Worm (Caenorhabditis elegans) whole organism, midembryonic: ENCODE results near the gene srsx-35.

Experiments used
- T22C8.4 ChIP-seq: fragments of 200-800 bp; sonication (Bioruptor generic); IDR thresholded peaks from 2 replicates; pipeline ENCODE4 v1.3.6; 2022; ENCODE audit warnings: missing genetic modification characterization, missing compliant biosample characterization
- cog-1 ChIP-seq: sonication (generic microtip); optimal IDR thresholded peaks from 2 replicates; lab custom pipeline; 2016; ENCODE audit warnings: missing genetic modification characterization, missing compliant biosample characterization
- flt-1 ChIP-seq: fragments of 200-800 bp; sonication (Bioruptor generic); IDR thresholded peaks from 2 replicates; pipeline ENCODE4 v1.3.6; 2022; ENCODE audit warnings: missing genetic modification characterization, missing compliant biosample characterization
- klf-2 ChIP-seq: fragments of 200-800 bp; sonication (Bioruptor generic); conservative IDR thresholded peaks from 2 replicates; pipeline ENCODE4 v1.3.6; 2022; ENCODE audit warnings: missing genetic modification reagents, missing genetic modification characterization, missing compliant biosample characterization
- med-1 ChIP-seq: sonication (generic microtip); optimal IDR thresholded peaks from 2 replicates; lab custom pipeline; 2017; ENCODE audit warnings: missing genetic modification characterization, mild to moderate bottlenecking, missing compliant biosample characterization, antibody characterized with exemption, missing genetic modification reagents; ENCODE audit not compliant: insufficient read depth
- ref-1 ChIP-seq: fragments of 200-800 bp; sonication (Bioruptor generic); conservative IDR thresholded peaks from 2 replicates; pipeline ENCODE4 v1.3.6; 2022; ENCODE audit warnings: missing genetic modification reagents, missing genetic modification characterization, missing compliant biosample characterization
- tab-1 ChIP-seq: fragments of 200-800 bp; sonication (Bioruptor generic); IDR thresholded peaks from 2 replicates; pipeline ENCODE4 v1.3.6; 2022; ENCODE audit warnings: missing genetic modification characterization, missing compliant biosample characterization
- ztf-23 ChIP-seq: fragments of 200-800 bp; sonication (Bioruptor generic); IDR thresholded peaks from 2 replicates; pipeline ENCODE4 v1.3.6; 2022; ENCODE audit warnings: missing genetic modification reagents, missing genetic modification characterization, missing compliant biosample characterization
- ztf-29 ChIP-seq: fragments of 200-800 bp; sonication (Bioruptor generic); IDR thresholded peaks from 2 replicates; pipeline ENCODE4 v1.3.6; 2022; ENCODE audit warnings: missing genetic modification reagents, missing genetic modification characterization, missing compliant biosample characterization

The srsx-35 gene

DNA sequence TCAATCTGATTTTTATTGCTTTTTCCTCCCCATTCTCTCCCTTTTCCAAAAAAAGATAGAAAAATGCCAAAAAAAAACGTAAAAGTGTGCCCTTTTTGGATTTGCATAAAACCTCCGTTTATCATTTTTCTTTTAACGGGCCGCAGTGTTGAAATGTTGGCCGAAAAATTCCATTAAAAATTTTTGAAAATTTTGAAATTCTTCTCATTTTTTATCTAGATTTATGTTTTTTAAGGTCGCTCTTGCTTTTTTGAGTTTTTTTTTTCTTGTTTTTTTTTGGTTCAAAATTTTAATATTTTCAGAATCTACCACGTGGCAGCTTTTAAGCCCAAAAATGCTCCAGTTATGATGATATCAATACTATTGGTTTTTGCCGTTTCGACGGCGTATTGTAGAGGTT lies 26.9 kb upstream of the srsx-35 start, which contains the start of gene mnr-1:
Gene mnr-1, plus strand, starts transcription at position 301 of the 400 bp plus-strand sequence.
- TF ChIP-seq klf-2 (GFP tag; lab: Robert Waterston, UW) (no peak), flt-1 (GFP tag; lab: Robert Waterston, UW) (no peak), tab-1 (GFP tag; lab: Robert Waterston, UW) (no peak), med-1 (GFP tag; lab: Kevin White, UChicago) (no peak), T22C8.4 (no peak), ztf-29 (GFP tag; lab: Robert Waterston, UW) (no peak), cog-1 (tag; lab: Kevin White, UChicago) (no peak), ztf-23 (GFP tag; lab: Robert Waterston, UW) (no peak), ref-1 (GFP tag; lab: Robert Waterston, UW) (no peak)

- TF ChIP-seq ztf-29 (GFP tag; lab: Robert Waterston, UW), result no peak
- TF ChIP-seq klf-2 (GFP tag; lab: Robert Waterston, UW), result no peak
- no peak for TF ChIP-seq ref-1 (GFP tag; lab: Robert Waterston, UW)
- no peak for TF ChIP-seq cog-1 (tag; lab: Kevin White, UChicago)
- no peak for TF ChIP-seq med-1 (GFP tag; lab: Kevin White, UChicago)
- no peak for TF ChIP-seq T22C8.4
- TF ChIP-seq flt-1 (GFP tag; lab: Robert Waterston, UW), result no peak
- TF ChIP-seq ztf-23 (GFP tag; lab: Robert Waterston, UW), result no peak
- no peak for TF ChIP-seq tab-1 (GFP tag; lab: Robert Waterston, UW)
Observed at ce11 chrV:20655174-20655573, 26.0 kb upstream of the srsx-35 start.

ce11 chrV:20656626-20657025 lies 24.6 kb upstream of the srsx-35 start:
- no peak for TF ChIP-seq ref-1 (GFP tag; lab: Robert Waterston, UW)
- TF ChIP-seq med-1 (GFP tag; lab: Kevin White, UChicago), result no peak
- no peak for TF ChIP-seq klf-2 (GFP tag; lab: Robert Waterston, UW)

DNA sequence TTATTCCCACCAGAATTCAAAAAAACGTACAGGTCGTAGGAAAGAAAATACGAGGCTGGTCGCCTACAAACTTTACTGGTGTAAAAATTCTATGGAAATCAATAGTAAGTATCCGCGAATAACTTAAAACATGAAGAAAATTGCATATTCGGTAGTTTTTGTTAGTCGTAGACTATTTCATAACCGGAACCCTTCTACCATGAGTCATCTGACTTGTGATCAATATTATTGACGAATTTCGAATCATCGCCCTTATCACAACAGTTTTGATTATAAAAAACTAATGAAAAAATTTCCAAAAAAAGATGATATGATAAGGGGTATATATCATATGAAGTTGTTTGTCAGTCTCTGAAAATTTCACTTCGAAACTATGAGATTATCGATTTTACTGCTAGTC lies 21.2 kb upstream of the srsx-35 start, which contains the start of gene W01F3.2:
Gene W01F3.2, plus strand, starts transcription at position 301 of the 400 bp plus-strand sequence.
- TF ChIP-seq flt-1 (GFP tag; lab: Robert Waterston, UW), result no peak
- TF ChIP-seq cog-1 (tag; lab: Kevin White, UChicago), result no peak
- TF ChIP-seq T22C8.4, result no peak
- TF ChIP-seq ztf-23 (GFP tag; lab: Robert Waterston, UW), result no peak
- no peak for TF ChIP-seq klf-2 (GFP tag; lab: Robert Waterston, UW)
- no peak for TF ChIP-seq tab-1 (GFP tag; lab: Robert Waterston, UW)
- no peak for TF ChIP-seq med-1 (GFP tag; lab: Kevin White, UChicago)
- TF ChIP-seq ztf-29 (GFP tag; lab: Robert Waterston, UW), result no peak
- no peak for TF ChIP-seq ref-1 (GFP tag; lab: Robert Waterston, UW)

DNA sequence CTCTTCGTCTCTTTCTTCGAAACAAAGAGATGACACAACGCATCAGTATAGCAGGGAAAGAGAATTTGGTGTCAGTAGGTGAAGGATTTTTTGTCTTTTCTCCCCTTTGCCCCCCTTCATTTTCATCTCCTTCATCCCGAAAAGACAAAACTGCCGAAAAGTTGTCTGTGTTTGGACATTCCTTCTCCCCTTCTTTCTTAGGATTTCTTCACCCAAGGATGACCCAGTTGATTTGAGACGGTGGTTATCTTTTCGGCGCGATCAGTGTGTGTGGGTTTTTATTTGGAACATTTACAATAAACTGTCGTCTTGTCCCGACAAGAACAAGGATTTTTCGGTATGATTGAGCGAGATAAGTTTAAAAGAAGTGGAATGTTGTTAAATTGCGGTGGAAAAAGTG lies 18.7 kb upstream of the srsx-35 start:
- TF ChIP-seq flt-1 (GFP tag; lab: Robert Waterston, UW) (no peak), klf-2 (GFP tag; lab: Robert Waterston, UW) (no peak), cog-1 (tag; lab: Kevin White, UChicago) (no peak), tab-1 (GFP tag; lab: Robert Waterston, UW) (no peak), med-1 (GFP tag; lab: Kevin White, UChicago) (no peak), T22C8.4 (no peak), ztf-23 (GFP tag; lab: Robert Waterston, UW) (no peak), ztf-29 (GFP tag; lab: Robert Waterston, UW) (no peak), ref-1 (GFP tag; lab: Robert Waterston, UW) (no peak)

ce11 chrV:20663736-20664135 lies 17.5 kb upstream of the srsx-35 start:
- TF ChIP-seq flt-1 (GFP tag; lab: Robert Waterston, UW), result no peak
- TF ChIP-seq ztf-23 (GFP tag; lab: Robert Waterston, UW), result no peak
- no peak for TF ChIP-seq ztf-29 (GFP tag; lab: Robert Waterston, UW)
- no peak for TF ChIP-seq klf-2 (GFP tag; lab: Robert Waterston, UW)
- TF ChIP-seq tab-1 (GFP tag; lab: Robert Waterston, UW), result no peak
- no peak for TF ChIP-seq ref-1 (GFP tag; lab: Robert Waterston, UW)
- TF ChIP-seq T22C8.4, result no peak
- TF ChIP-seq cog-1 (tag; lab: Kevin White, UChicago), result no peak
- TF ChIP-seq med-1 (GFP tag; lab: Kevin White, UChicago), result no peak

ce11 chrV:20664930-20665329 lies 16.3 kb upstream of the srsx-35 start:
- no peak for TF ChIP-seq med-1 (GFP tag; lab: Kevin White, UChicago)

DNA sequence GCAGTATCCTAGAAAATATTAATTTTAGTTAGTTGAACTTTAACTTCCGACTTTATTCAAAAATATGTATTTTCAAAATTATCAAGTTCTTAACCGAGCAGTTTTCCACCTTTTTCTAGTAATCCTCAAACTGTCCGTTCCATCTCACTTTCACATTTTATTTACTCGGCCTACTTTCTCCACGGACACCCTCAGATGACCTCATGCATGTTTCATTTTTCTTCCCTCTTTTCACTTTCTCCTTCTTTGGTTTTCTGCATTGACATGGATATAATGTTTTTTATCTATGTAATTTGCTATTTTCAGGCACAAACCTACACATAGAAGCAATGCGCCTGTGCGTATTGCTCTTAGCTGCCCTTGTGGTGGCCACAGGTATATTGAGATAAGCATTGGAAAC lies 14.3 kb upstream of the srsx-35 start, which contains the start of gene mlt-11:
Gene mlt-11, plus strand, starts transcription at position 301 of the 400 bp plus-strand sequence.
- TF ChIP-seq cog-1 (tag; lab: Kevin White, UChicago) (no peak), ref-1 (GFP tag; lab: Robert Waterston, UW) (no peak), T22C8.4 (no peak), ztf-29 (GFP tag; lab: Robert Waterston, UW) (no peak), tab-1 (GFP tag; lab: Robert Waterston, UW) (no peak), klf-2 (GFP tag; lab: Robert Waterston, UW) (no peak), flt-1 (GFP tag; lab: Robert Waterston, UW) (no peak), med-1 (GFP tag; lab: Kevin White, UChicago) (no peak), ztf-23 (GFP tag; lab: Robert Waterston, UW) (no peak)

- TF ChIP-seq T22C8.4 (no peak), ztf-23 (GFP tag; lab: Robert Waterston, UW) (no peak), ztf-29 (GFP tag; lab: Robert Waterston, UW) (no peak), klf-2 (GFP tag; lab: Robert Waterston, UW) (no peak), med-1 (GFP tag; lab: Kevin White, UChicago) (no peak), tab-1 (GFP tag; lab: Robert Waterston, UW) (no peak), flt-1 (GFP tag; lab: Robert Waterston, UW) (no peak), ref-1 (GFP tag; lab: Robert Waterston, UW) (no peak), cog-1 (tag; lab: Kevin White, UChicago) (no peak)
Observed at ce11 chrV:20670625-20671024, 10.6 kb upstream of the srsx-35 start.
